Fruit fly (Drosophila melanogaster) whole organism, embryonic: Measurements from ENCODE around the gene Rab9D.

Experiments used
- CG10147 ChIP-seq: fragments of 200-800 bp; sonication (Bioruptor generic); optimal IDR thresholded peaks from 2 replicates; lab custom pipeline; 2019; ENCODE audit warnings: missing biosample characterization, mild to moderate bottlenecking, missing genetic modification characterization, moderate library complexity
- CG13894 ChIP-seq: fragments of 200-800 bp; sonication (Bioruptor generic); optimal IDR thresholded peaks from 3 replicates; lab custom pipeline; 2018; ENCODE audit warnings: missing biosample characterization, mild to moderate bottlenecking, missing genetic modification characterization, moderate library complexity
- CG1792 ChIP-seq: fragments of 200-800 bp; sonication (Bioruptor generic); optimal IDR thresholded peaks from 2 replicates; lab custom pipeline; 2016; ENCODE audit warnings: missing biosample characterization, missing genetic modification characterization
- CG4360 ChIP-seq: fragments of 200-800 bp; sonication (Bioruptor generic); IDR thresholded peaks from 2 replicates; pipeline ENCODE4 v1.3.6; 2022; ENCODE audit warnings: missing biosample characterization, missing genetic modification characterization
- CG4404 ChIP-seq: fragments of 200-800 bp; sonication (Bioruptor generic); IDR thresholded peaks from 2 replicates; pipeline ENCODE4 v1.3.6; 2022; ENCODE audit warnings: missing biosample characterization, missing genetic modification characterization
- CG5953 ChIP-seq: fragments of 200-800 bp; sonication (Bioruptor generic); IDR thresholded peaks from 2 replicates; pipeline ENCODE4 v1.3.6; 2022; ENCODE audit warnings: missing biosample characterization, missing genetic modification characterization
- CG6254 ChIP-seq: fragments of 200-800 bp; sonication (Bioruptor generic); optimal IDR thresholded peaks from 3 replicates; lab custom pipeline; 2017; ENCODE audit warnings: mild to moderate bottlenecking, missing biosample characterization, missing genetic modification reagents, missing genetic modification characterization
- CG7786 ChIP-seq: fragments of 200-800 bp; sonication (Bioruptor generic); optimal IDR thresholded peaks from 2 replicates; lab custom pipeline; 2016; ENCODE audit warnings: missing biosample characterization, missing genetic modification characterization
- CG7839 ChIP-seq: fragments of 200-800 bp; sonication (Bioruptor generic); optimal IDR thresholded peaks from 3 replicates; lab custom pipeline; 2018; ENCODE audit warnings: missing biosample characterization, mild to moderate bottlenecking, missing genetic modification characterization, moderate library complexity
- CG8944 ChIP-seq: fragments of 200-800 bp; sonication (Bioruptor generic); optimal IDR thresholded peaks from 3 replicates; lab custom pipeline; 2016; ENCODE audit warnings: missing biosample characterization, missing genetic modification characterization
- Camta ChIP-seq: fragments of 200-800 bp; sonication (Bioruptor generic); optimal IDR thresholded peaks from 2 replicates; lab custom pipeline; 2016; ENCODE audit warnings: missing biosample characterization, missing genetic modification characterization
- Chrac-16 ChIP-seq: fragments of 200-800 bp; sonication (Bioruptor generic); optimal IDR thresholded peaks from 3 replicates; lab custom pipeline; 2016; ENCODE audit warnings: missing biosample characterization, missing genetic modification characterization
- CkIIα-i1 ChIP-seq: fragments of 200-800 bp; sonication (Bioruptor generic); IDR thresholded peaks from 2 replicates; pipeline ENCODE4 v1.3.6; 2022; ENCODE audit warnings: missing biosample characterization, missing genetic modification characterization
- CrebB ChIP-seq: fragments of 200-800 bp; sonication (Bioruptor generic); optimal IDR thresholded peaks from 3 replicates; lab custom pipeline; 2018; ENCODE audit warnings: missing biosample characterization, mild to moderate bottlenecking, missing genetic modification characterization
- Dfd ChIP-seq, 2 experiments: fragments of >200 bp; optimal IDR thresholded peaks; 2 replicates each; lab custom pipeline; 2017; ENCODE audit warnings: missing biosample characterization in 2 of 2, missing genetic modification characterization in 2 of 2
- Ets65A ChIP-seq: fragments of 200-800 bp; sonication (Bioruptor generic); peaks from one replicate; lab custom pipeline; 2016; ENCODE audit warnings: missing biosample characterization, missing genetic modification characterization
- Fer3 ChIP-seq: fragments of 200-800 bp; sonication (Bioruptor generic); optimal IDR thresholded peaks from 2 replicates; lab custom pipeline; 2018; ENCODE audit warnings: missing biosample characterization, mild to moderate bottlenecking, missing genetic modification characterization, moderate library complexity
- H15 ChIP-seq: fragments of 200-800 bp; sonication (Bioruptor generic); IDR thresholded peaks from 3 replicates; pipeline ENCODE4 v1.3.6; 2022; ENCODE audit warnings: missing biosample characterization, missing genetic modification characterization
- HHEX ChIP-seq: fragments of 200-800 bp; sonication (Bioruptor generic); optimal IDR thresholded peaks from 3 replicates; lab custom pipeline; 2017; ENCODE audit warnings: missing biosample characterization, mild to moderate bottlenecking, missing genetic modification characterization, missing genetic modification reagents
- Hsf ChIP-seq: fragments of 200-800 bp; sonication (Bioruptor generic); optimal IDR thresholded peaks from 3 replicates; lab custom pipeline; 2016; ENCODE audit warnings: missing biosample characterization, missing genetic modification characterization
- Med ChIP-seq: fragments of 200-800 bp; sonication (Bioruptor generic); peaks from one replicate; lab custom pipeline; 2016; ENCODE audit warnings: missing biosample characterization, missing genetic modification characterization, mild to moderate bottlenecking, inconsistent platforms, moderate library complexity
- NK7.1 ChIP-seq: fragments of 200-800 bp; sonication (Bioruptor generic); optimal IDR thresholded peaks from 3 replicates; lab custom pipeline; 2016; ENCODE audit warnings: missing biosample characterization, missing genetic modification characterization
- Nf-YA ChIP-seq: fragments of 200-800 bp; sonication (Bioruptor generic); IDR thresholded peaks from 2 replicates; pipeline ENCODE4 v1.3.6; 2022; ENCODE audit warnings: missing biosample characterization, missing genetic modification characterization
- Six4 ChIP-seq: fragments of 200-800 bp; sonication (Bioruptor generic); optimal IDR thresholded peaks from 2 replicates; lab custom pipeline; 2016; ENCODE audit warnings: missing biosample characterization, missing genetic modification characterization
- ab ChIP-seq: fragments of 200-800 bp; sonication (Bioruptor generic); optimal IDR thresholded peaks from 2 replicates; lab custom pipeline; 2016; ENCODE audit warnings: missing biosample characterization, missing genetic modification characterization
- al ChIP-seq: fragments of 200-800 bp; sonication (Bioruptor generic); IDR thresholded peaks from 2 replicates; pipeline ENCODE4 v1.3.6; 2022; ENCODE audit warnings: missing biosample characterization, missing genetic modification characterization
- btn ChIP-seq: fragments of 200-800 bp; sonication (Bioruptor generic); optimal IDR thresholded peaks from 2 replicates; lab custom pipeline; 2016; ENCODE audit warnings: missing biosample characterization, missing genetic modification characterization
- danr ChIP-seq: fragments of 200-800 bp; sonication (Bioruptor generic); IDR thresholded peaks from 2 replicates; pipeline ENCODE4 v1.3.6; 2022; ENCODE audit warnings: missing biosample characterization, missing genetic modification characterization
- gcm ChIP-seq: fragments of 200-800 bp; sonication (Bioruptor generic); optimal IDR thresholded peaks from 2 replicates; lab custom pipeline; 2019; ENCODE audit warnings: missing biosample characterization, mild to moderate bottlenecking, missing genetic modification characterization, moderate library complexity
- gcm2 ChIP-seq: fragments of 200-800 bp; sonication (Bioruptor generic); optimal IDR thresholded peaks from 2 replicates; lab custom pipeline; 2016; ENCODE audit warnings: missing biosample characterization, missing genetic modification characterization
- hth ChIP-seq: fragments of >200 bp; optimal IDR thresholded peaks from 2 replicates; lab custom pipeline; 2017; ENCODE audit warnings: inconsistent platforms
- kah ChIP-seq: fragments of 200-800 bp; sonication (Bioruptor generic); optimal IDR thresholded peaks from 2 replicates; lab custom pipeline; 2018; ENCODE audit warnings: missing biosample characterization, mild to moderate bottlenecking, missing genetic modification characterization
- kay ChIP-seq: fragments of 200-800 bp; sonication (Bioruptor generic); optimal IDR thresholded peaks from 2 replicates; lab custom pipeline; 2016; ENCODE audit warnings: missing biosample characterization, missing genetic modification characterization
- kni ChIP-seq: fragments of 200-800 bp; sonication (Bioruptor generic); optimal IDR thresholded peaks from 3 replicates; lab custom pipeline; 2017; ENCODE audit warnings: mild to moderate bottlenecking, missing biosample characterization, missing genetic modification reagents, missing genetic modification characterization
- lab ChIP-seq: fragments of 200-800 bp; sonication (Bioruptor generic); optimal IDR thresholded peaks from 3 replicates; lab custom pipeline; 2017; ENCODE audit warnings: missing biosample characterization, missing genetic modification characterization, mild to moderate bottlenecking, moderate library complexity, missing genetic modification reagents
- lmd ChIP-seq: fragments of 200-800 bp; sonication (Bioruptor generic); IDR thresholded peaks from 2 replicates; pipeline ENCODE4 v1.3.6; 2022; ENCODE audit warnings: missing biosample characterization, missing genetic modification characterization
- pan ChIP-seq, 4 experiments: fragments of >200 bp in 3 of 4; fragments of 200-800 bp in 1 of 4; sonication (Bioruptor generic) in 1 of 4; optimal IDR thresholded peaks in 3 of 4; IDR thresholded peaks in 1 of 4; 2 replicates each; pipeline versions ENCODE4 v1.3.6 to Lab custom; 2017 to 2022; ENCODE audit warnings: missing biosample characterization in 2 of 4, missing genetic modification characterization in 2 of 4, mixed read lengths in 1 of 4
- prd ChIP-seq, 3 experiments: fragments of >200 bp in 2 of 3; fragments of 200-800 bp in 1 of 3; sonication (Bioruptor generic) in 1 of 3; optimal IDR thresholded peaks in 2 of 3; IDR thresholded peaks in 1 of 3; 2 replicates in 2 of 3; 3 replicates in 1 of 3; pipeline versions ENCODE4 v1.3.6 to Lab custom; 2017 to 2022; ENCODE audit warnings: missing biosample characterization in 1 of 3, missing genetic modification characterization in 1 of 3
- run ChIP-seq: fragments of 200-800 bp; sonication (Bioruptor generic); optimal IDR thresholded peaks from 3 replicates; lab custom pipeline; 2018; ENCODE audit warnings: missing biosample characterization, mild to moderate bottlenecking, missing genetic modification characterization
- salm ChIP-seq: fragments of 200-800 bp; sonication (Bioruptor generic); optimal IDR thresholded peaks from 2 replicates; lab custom pipeline; 2018; ENCODE audit warnings: missing biosample characterization, mild to moderate bottlenecking, missing genetic modification characterization
- scrt ChIP-seq: fragments of 200-800 bp; sonication (Bioruptor generic); optimal IDR thresholded peaks from 2 replicates; lab custom pipeline; 2018; ENCODE audit warnings: missing biosample characterization, mild to moderate bottlenecking, missing genetic modification characterization, moderate library complexity
- slbo ChIP-seq: fragments of 200-800 bp; sonication (Bioruptor generic); IDR thresholded peaks from 2 replicates; pipeline ENCODE4 v1.3.6; 2022; ENCODE audit warnings: missing biosample characterization, missing genetic modification characterization
- tna ChIP-seq: fragments of 200-800 bp; sonication (Bioruptor generic); IDR thresholded peaks from 2 replicates; pipeline ENCODE4 v1.3.6; 2022; ENCODE audit warnings: missing biosample characterization, missing genetic modification characterization; ENCODE audit not compliant: partially characterized antibody
- trem ChIP-seq: fragments of 200-800 bp; optimal IDR thresholded peaks from 3 replicates; lab custom pipeline; 2019; ENCODE audit warnings: missing biosample characterization, mild to moderate bottlenecking, missing genetic modification characterization, moderate library complexity
- zf30C ChIP-seq: fragments of 200-800 bp; sonication (Bioruptor generic); optimal IDR thresholded peaks from 3 replicates; lab custom pipeline; 2018; ENCODE audit warnings: missing biosample characterization, mild to moderate bottlenecking, missing genetic modification characterization

The Rab9D gene

DNA sequence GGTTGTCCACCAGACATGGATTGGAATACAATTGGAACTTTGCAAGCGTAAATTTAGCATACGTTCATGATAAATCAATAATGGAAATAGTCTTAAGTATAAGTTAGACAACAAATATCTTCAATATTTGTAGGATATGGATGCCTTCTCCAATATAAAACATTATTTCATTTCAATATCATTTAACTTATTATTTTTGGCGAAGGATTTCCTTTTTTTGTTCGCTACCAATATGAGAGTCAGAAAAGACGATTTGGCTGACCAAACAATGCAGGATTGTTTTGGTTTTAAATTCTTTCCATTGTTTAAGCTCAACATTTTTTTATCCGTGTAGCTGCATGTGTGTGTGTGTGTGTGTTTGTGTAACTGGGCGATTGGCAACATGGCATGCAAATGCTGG is 26.3 kb downstream of the Rab9D start:
- TF ChIP-seq CG13894 = no peak
- TF ChIP-seq Med (GFP tag; lab: Kevin White, UChicago) = peak; percentile 16
- peak; percentile 47 for TF ChIP-seq Ets65A (GFP tag; lab: Kevin White, UChicago)

DNA sequence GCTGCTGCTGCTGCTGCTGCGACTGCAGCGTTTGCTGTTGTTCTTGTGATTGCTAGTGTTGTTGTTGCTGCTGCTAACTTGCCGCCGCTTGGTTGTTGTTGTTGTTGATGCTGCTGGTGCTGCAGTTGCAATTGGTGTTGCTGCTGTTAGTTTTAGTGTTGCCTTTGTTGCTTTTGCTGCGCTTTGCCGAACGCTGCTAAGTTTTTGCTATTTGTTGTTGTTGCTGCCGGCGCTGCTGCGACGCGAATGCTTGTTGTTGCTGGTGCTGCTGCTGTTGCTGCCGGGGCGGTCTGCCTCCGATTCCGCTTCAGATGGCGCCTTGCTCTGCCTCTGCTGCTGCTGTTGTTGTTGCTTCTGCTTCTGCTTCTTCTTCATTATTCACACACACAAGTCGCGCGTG is 29.6 kb downstream of the Rab9D start:
- TF ChIP-seq CG4360 = peak; percentile 31; the same call in 1 of the 2 replicates
- no peak for TF ChIP-seq Camta

DNA sequence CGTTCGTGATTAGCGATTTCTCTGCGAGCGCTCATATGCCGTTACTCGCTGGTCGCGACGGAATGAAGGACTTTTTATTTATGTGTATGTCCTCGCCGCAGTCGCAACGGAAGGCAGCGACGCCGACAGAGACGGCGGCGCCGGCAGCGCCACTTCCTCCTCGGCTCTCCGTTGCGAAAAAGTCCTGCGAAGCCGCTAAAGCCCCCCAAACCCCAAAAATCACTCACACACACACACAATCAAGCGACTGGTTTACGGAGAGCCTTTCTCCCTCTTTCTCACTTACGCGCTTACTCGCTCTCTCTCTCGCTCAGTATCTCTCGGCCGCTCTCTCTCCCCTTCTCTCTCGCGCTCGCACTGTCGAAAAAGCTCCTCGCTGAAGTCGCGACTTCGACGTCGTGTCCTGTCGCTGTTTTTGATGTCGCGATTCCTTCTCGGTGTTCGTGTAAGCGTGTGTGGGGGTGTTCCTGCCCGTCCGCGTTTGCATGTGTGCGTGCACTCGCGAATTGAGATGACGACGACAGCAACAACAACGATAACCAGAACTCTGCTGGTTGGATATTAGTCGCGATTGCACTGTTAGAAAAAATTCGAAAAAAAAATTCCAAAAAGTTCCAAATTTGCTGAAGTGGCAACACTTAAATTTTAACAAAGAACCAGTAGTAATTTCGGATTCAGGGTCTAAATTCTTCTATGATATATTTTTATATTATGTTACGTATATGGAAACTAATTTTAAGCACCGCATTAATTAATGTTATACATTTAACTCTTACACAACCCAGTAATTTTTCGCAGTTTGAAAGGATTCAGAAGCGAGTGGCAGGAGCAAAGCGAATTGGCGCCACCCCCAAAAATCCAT is 31.5 kb downstream of the Rab9D start, which contains the start of gene CG43347:
Gene CG43347, minus strand, starts transcription at position 47 of the 862 bp plus-strand sequence.
- TF ChIP-seq Nf-YA (GFP tag; lab: Robert Waterston, UW) = peak; percentile 20; the same call in 1 of the 2 replicates
- TF ChIP-seq ab (GFP tag; lab: Kevin White, UChicago) = no peak
- TF ChIP-seq pan (optimal IDR thresholded peaks at IDR 0.05; lab: Kevin White, UChicago) = no peak
- TF ChIP-seq pan (GFP tag; optimal IDR thresholded peaks at IDR 0.05 in 1 of 2, IDR thresholded peaks at IDR 0.05 in 1 of 2) = peak in 1 of 2 experiments; percentile 70
- TF ChIP-seq CG7786 (GFP tag; lab: Kevin White, UChicago) = peak; percentile 12
- peak; percentile 11 for TF ChIP-seq kah (GFP tag; lab: Kevin White, UChicago)
- TF ChIP-seq Dfd (GFP tag; optimal IDR thresholded peaks at IDR 0.05; lab: Kevin White, UChicago) = no peak
- peak; percentile 73 for TF ChIP-seq scrt (GFP tag; lab: Kevin White, UChicago)
- peak; percentile 42 for TF ChIP-seq Hsf (GFP tag; lab: Kevin White, UChicago)
- TF ChIP-seq lmd (GFP tag; lab: Robert Waterston, UW) = peak; percentile 62
- 0 out of 2 replicates have a peak, but pooled peaks have one; percentile 21 for TF ChIP-seq al
- TF ChIP-seq CG6254 = peak; percentile 13
- TF ChIP-seq danr (GFP tag; lab: Robert Waterston, UW) = no peak
- no peak for TF ChIP-seq tna
- TF ChIP-seq Six4 = peak; percentile 16
- TF ChIP-seq zf30C (GFP tag; lab: Kevin White, UChicago) = peak; percentile 74
- peak; percentile 39 for TF ChIP-seq Chrac-16 (GFP tag; lab: Kevin White, UChicago)
- TF ChIP-seq lab = peak; percentile 86
- peak; percentile 76 for TF ChIP-seq Fer3 (tag; lab: Kevin White, UChicago)
- peak; percentile 77 for TF ChIP-seq CG10147 (GFP tag; lab: Kevin White, UChicago)
- peak; percentile 62 for TF ChIP-seq slbo
- peak; percentile 27 for TF ChIP-seq run (tag; lab: Kevin White, UChicago)
- TF ChIP-seq CkIIα-i1 = no peak
- no peak for TF ChIP-seq hth (lab: Kevin White, UChicago)
- TF ChIP-seq gcm = peak; percentile 55
- TF ChIP-seq trem (tag; lab: Kevin White, UChicago) = peak; percentile 11
- no peak for TF ChIP-seq kni (GFP tag; lab: Kevin White, UChicago)
- TF ChIP-seq btn = no peak
- no peak for TF ChIP-seq kay (GFP tag; lab: Kevin White, UChicago)
- 0 out of 3 replicates have a peak, but pooled peaks have one; percentile 43 for TF ChIP-seq H15 (GFP tag; lab: Robert Waterston, UW)
- TF ChIP-seq CG8944 = no peak
- no peak for TF ChIP-seq NK7.1 (GFP tag; lab: Kevin White, UChicago)
- no peak; the same call in 1 of the 2 replicates for TF ChIP-seq CG5953 (GFP tag; lab: Robert Waterston, UW)
- TF ChIP-seq prd (optimal IDR thresholded peaks at IDR 0.05; lab: Kevin White, UChicago) = no peak
- TF ChIP-seq prd (GFP tag; IDR thresholded peaks at IDR 0.05; lab: Robert Waterston, UW) = peak; percentile 63; the same call in 2 of the 3 replicates
- peak; percentile 39; the same call in 1 of the 2 replicates for TF ChIP-seq CG4404
- TF ChIP-seq CG7839 = peak; percentile 81
- peak; percentile 29 for TF ChIP-seq salm (tag; lab: Kevin White, UChicago)
- TF ChIP-seq CrebB = peak; percentile 19
- no peak for TF ChIP-seq gcm2 (GFP tag; lab: Kevin White, UChicago)
- no peak for TF ChIP-seq CG1792
- peak; percentile 68 for TF ChIP-seq HHEX (GFP tag; lab: Kevin White, UChicago)
